Worm (Caenorhabditis elegans) whole organism, late embryonic: ENCODE results near the gene Y47D7A.19.

Source experiments
- Y22D7AL.16 ChIP-seq: sonication (generic microtip); optimal IDR thresholded peaks from 2 replicates; lab custom pipeline; 2016; ENCODE audit warnings: missing genetic modification characterization, missing compliant biosample characterization
- ceh-19 ChIP-seq: fragments of 200-800 bp; sonication (Bioruptor generic); optimal IDR thresholded peaks from 2 replicates; lab custom pipeline; 2018; ENCODE audit warnings: mild to moderate bottlenecking, missing genetic modification characterization, missing compliant biosample characterization
- elt-4 ChIP-seq: sonication (generic microtip); optimal IDR thresholded peaks from 2 replicates; lab custom pipeline; 2016; ENCODE audit warnings: missing genetic modification characterization, missing compliant biosample characterization
- hlh-30 ChIP-seq: sonication (generic microtip); optimal IDR thresholded peaks from 2 replicates; lab custom pipeline; 2017; ENCODE audit warnings: antibody characterized with exemption, missing genetic modification characterization, missing compliant biosample characterization; ENCODE audit not compliant: insufficient read depth
- pha-4 ChIP-seq: fragments of 150-350 bp; optimal IDR thresholded peaks from 2 replicates; lab custom pipeline; 2018; ENCODE audit warnings: missing biosample characterization, missing genetic modification reagents, missing genetic modification characterization
- pqm-1 ChIP-seq: sonication (generic microtip); optimal IDR thresholded peaks from 2 replicates; lab custom pipeline; 2016; ENCODE audit warnings: missing genetic modification characterization, missing compliant biosample characterization
- syd-9 ChIP-seq: sonication (generic microtip); optimal IDR thresholded peaks from 2 replicates; lab custom pipeline; 2016; ENCODE audit warnings: mild to moderate bottlenecking, missing genetic modification characterization, moderate library complexity, missing compliant biosample characterization
- tbx-7 ChIP-seq: sonication (generic microtip); optimal IDR thresholded peaks from 2 replicates; lab custom pipeline; 2016; ENCODE audit warnings: missing genotype, missing genetic modification characterization, missing compliant biosample characterization
- ttx-3 ChIP-seq: sonication (generic microtip); optimal IDR thresholded peaks from 2 replicates; lab custom pipeline; 2016; ENCODE audit warnings: missing genetic modification reagents, missing genetic modification characterization, missing compliant biosample characterization
- unc-55 ChIP-seq: sonication (generic microtip); optimal IDR thresholded peaks from 2 replicates; lab custom pipeline; 2017; ENCODE audit warnings: missing biosample characterization, missing genetic modification reagents, missing genetic modification characterization
- ztf-16 ChIP-seq: sonication (generic microtip); optimal IDR thresholded peaks from 2 replicates; lab custom pipeline; 2017; ENCODE audit warnings: missing genetic modification characterization, missing compliant biosample characterization

DNA sequence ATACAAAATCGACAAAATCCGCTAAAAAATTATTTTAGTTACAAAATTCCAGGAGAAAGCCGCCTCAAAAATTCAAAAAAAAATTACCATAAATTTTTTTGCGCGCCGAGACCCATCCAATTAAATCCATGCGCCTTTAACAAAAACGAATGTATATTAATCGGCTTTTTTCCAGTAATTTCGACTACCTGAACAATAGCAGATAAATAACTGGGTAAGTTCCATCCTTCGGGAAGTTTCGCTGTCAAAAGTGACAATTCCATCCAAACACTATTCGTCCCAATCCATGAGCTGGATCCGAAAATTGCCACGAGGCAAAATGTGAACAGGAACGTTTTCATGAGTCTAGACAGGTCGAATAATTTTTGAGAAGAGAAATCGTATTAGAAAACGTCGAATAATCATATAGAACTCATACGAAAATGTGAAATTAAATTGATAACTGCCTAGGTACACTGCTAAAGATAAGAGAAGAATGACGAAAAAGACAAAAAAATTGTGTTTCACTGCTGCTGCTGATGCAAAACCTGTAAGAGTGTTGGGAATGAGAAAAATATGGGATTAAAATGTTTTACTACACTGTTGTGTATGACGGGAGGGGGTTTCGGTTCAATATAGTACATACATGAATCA lies 18.7 kb downstream of the Y47D7A.19 start, which contains the start of gene rft-1:
- TF ChIP-seq pqm-1 (tag; lab: Kevin White, UChicago) (no peak), pha-4 (no peak), unc-55 (GFP tag; lab: Kevin White, UChicago) (no peak), hlh-30 (tag; lab: Kevin White, UChicago) (no peak), Y22D7AL.16 (no peak), ttx-3 (no peak), ztf-16 (tag; lab: Kevin White, UChicago) (no peak), ceh-19 (GFP tag; lab: Kevin White, UChicago) (no peak), syd-9 (no peak), tbx-7 (tag; lab: Kevin White, UChicago) (no peak), elt-4 (tag; lab: Kevin White, UChicago) (no peak)
